Fruit fly (Drosophila melanogaster) whole organism, embryonic: Measurements from ENCODE around the gene RapGAP1.

ENCODE experiments used
- CG10959 ChIP-seq: fragments of 200-800 bp; sonication (Bioruptor generic); IDR thresholded peaks from 2 replicates; pipeline ENCODE4 v1.3.6; 2022; ENCODE audit warnings: missing biosample characterization, missing genetic modification characterization
- CG11398 ChIP-seq: fragments of 200-800 bp; sonication (Bioruptor generic); optimal IDR thresholded peaks from 2 replicates; lab custom pipeline; 2016; ENCODE audit warnings: missing biosample characterization, missing genetic modification characterization
- CG12219 ChIP-seq: fragments of 200-800 bp; sonication (Bioruptor generic); optimal IDR thresholded peaks from 3 replicates; lab custom pipeline; 2018; ENCODE audit warnings: missing biosample characterization, mild to moderate bottlenecking, missing genetic modification characterization
- CG12236 ChIP-seq: fragments of 200-800 bp; sonication (Bioruptor generic); optimal IDR thresholded peaks from 2 replicates; lab custom pipeline; 2016; ENCODE audit warnings: missing biosample characterization, missing genetic modification characterization
- CG13123 ChIP-seq: fragments of 200-800 bp; sonication (Bioruptor generic); optimal IDR thresholded peaks from 2 replicates; lab custom pipeline; 2016; ENCODE audit warnings: missing biosample characterization, missing genetic modification characterization
- CG13424 ChIP-seq: fragments of 200-800 bp; sonication (Bioruptor generic); optimal IDR thresholded peaks from 2 replicates; lab custom pipeline; 2019; ENCODE audit warnings: missing biosample characterization, mild to moderate bottlenecking, missing genetic modification characterization, moderate library complexity
- CG14050 ChIP-seq: fragments of 200-800 bp; sonication (Bioruptor generic); IDR thresholded peaks from 3 replicates; pipeline ENCODE4 v1.3.6; 2022; ENCODE audit warnings: missing biosample characterization, missing genetic modification characterization
- CG17328 ChIP-seq: fragments of 200-800 bp; sonication (Bioruptor generic); IDR thresholded peaks from 2 replicates; pipeline ENCODE4 v1.3.6; 2022; ENCODE audit warnings: missing biosample characterization, missing genetic modification characterization
- CG17568 ChIP-seq: fragments of 200-800 bp; sonication (Bioruptor generic); optimal IDR thresholded peaks from 2 replicates; lab custom pipeline; 2018; ENCODE audit warnings: missing biosample characterization, mild to moderate bottlenecking, missing genetic modification characterization, moderate library complexity
- CG18011 ChIP-seq: fragments of 200-800 bp; sonication (Bioruptor generic); optimal IDR thresholded peaks from 2 replicates; lab custom pipeline; 2017; ENCODE audit warnings: missing biosample characterization, missing genetic modification characterization, mild to moderate bottlenecking, moderate library complexity, missing genotype
- CG2678 ChIP-seq: fragments of 200-800 bp; sonication (Bioruptor generic); optimal IDR thresholded peaks from 3 replicates; lab custom pipeline; 2019; ENCODE audit warnings: missing biosample characterization, mild to moderate bottlenecking, missing genetic modification characterization, moderate library complexity
- CG2875 ChIP-seq: fragments of 200-800 bp; sonication (Bioruptor generic); optimal IDR thresholded peaks from 2 replicates; lab custom pipeline; 2017; ENCODE audit warnings: missing biosample characterization, mild to moderate bottlenecking, missing genetic modification characterization, missing genetic modification reagents
- CG30403 ChIP-seq: fragments of 200-800 bp; sonication (Bioruptor generic); optimal IDR thresholded peaks from 3 replicates; lab custom pipeline; 2016; ENCODE audit warnings: missing biosample characterization, missing genetic modification characterization
- CG31441 ChIP-seq: fragments of 200-800 bp; sonication (Bioruptor generic); IDR thresholded peaks from 2 replicates; pipeline ENCODE4 v1.3.6; 2022; ENCODE audit warnings: missing biosample characterization, missing genetic modification characterization
- CG33213 ChIP-seq: fragments of 200-800 bp; sonication (Bioruptor generic); optimal IDR thresholded peaks from 3 replicates; lab custom pipeline; 2016; ENCODE audit warnings: missing biosample characterization, missing genetic modification characterization
- CG33557 ChIP-seq: fragments of 200-800 bp; sonication (Bioruptor generic); optimal IDR thresholded peaks from 2 replicates; lab custom pipeline; 2019; ENCODE audit warnings: missing biosample characterization, mild to moderate bottlenecking, missing genetic modification characterization, moderate library complexity
- CG5180 ChIP-seq: fragments of 200-800 bp; sonication (Bioruptor generic); optimal IDR thresholded peaks from 3 replicates; lab custom pipeline; 2017; ENCODE audit warnings: missing biosample characterization, missing genetic modification characterization, mild to moderate bottlenecking, moderate library complexity, missing genetic modification reagents
- CG5953 ChIP-seq: fragments of 200-800 bp; sonication (Bioruptor generic); IDR thresholded peaks from 2 replicates; pipeline ENCODE4 v1.3.6; 2022; ENCODE audit warnings: missing biosample characterization, missing genetic modification characterization
- CG6272 ChIP-seq: fragments of 200-800 bp; sonication (Bioruptor generic); IDR thresholded peaks from 2 replicates; pipeline ENCODE4 v1.3.6; 2022; ENCODE audit warnings: missing biosample characterization, missing genetic modification characterization
- CG7928 ChIP-seq: fragments of 200-800 bp; sonication (Bioruptor generic); optimal IDR thresholded peaks from 2 replicates; lab custom pipeline; 2017; ENCODE audit warnings: missing biosample characterization, mild to moderate bottlenecking, missing genetic modification characterization
- CG8478 ChIP-seq: fragments of >200 bp; optimal IDR thresholded peaks from 2 replicates; lab custom pipeline; 2018
- CG9609 ChIP-seq: fragments of 200-800 bp; sonication (Bioruptor generic); optimal IDR thresholded peaks from 3 replicates; lab custom pipeline; 2016; ENCODE audit warnings: missing biosample characterization, missing genetic modification characterization
- CG9817 ChIP-seq: fragments of 200-800 bp; sonication (Bioruptor generic); optimal IDR thresholded peaks from 2 replicates; lab custom pipeline; 2018; ENCODE audit warnings: missing biosample characterization, mild to moderate bottlenecking, missing genetic modification characterization, moderate library complexity
- CTCF ChIP-seq: fragments of 200-800 bp; sonication (Bioruptor generic); optimal IDR thresholded peaks from 2 replicates; lab custom pipeline; 2017; ENCODE audit warnings: missing biosample characterization, mild to moderate bottlenecking, missing genetic modification characterization, moderate library complexity
- Dad ChIP-seq: fragments of 200-800 bp; sonication (Bioruptor generic); optimal IDR thresholded peaks from 3 replicates; lab custom pipeline; 2016; ENCODE audit warnings: missing biosample characterization, missing genetic modification characterization
- Dbx ChIP-seq: fragments of 200-800 bp; sonication (Bioruptor generic); IDR thresholded peaks from 3 replicates; pipeline ENCODE4 v1.3.6; 2022; ENCODE audit warnings: missing biosample characterization, missing genetic modification characterization
- Dip3 ChIP-seq: fragments of 200-800 bp; sonication (Bioruptor generic); optimal IDR thresholded peaks from 3 replicates; lab custom pipeline; 2016; ENCODE audit warnings: missing biosample characterization, missing genetic modification characterization
- Dll ChIP-seq: fragments of 200-800 bp; sonication (Bioruptor generic); IDR thresholded peaks from 4 replicates; pipeline ENCODE4 v1.3.6; 2022; ENCODE audit warnings: missing biosample characterization, missing genetic modification characterization; ENCODE audit not compliant: partially characterized antibody
- Doc2 ChIP-seq: fragments of 200-800 bp; sonication (Bioruptor generic); IDR thresholded peaks from 2 replicates; pipeline ENCODE4 v1.3.6; 2022; ENCODE audit warnings: missing biosample characterization, missing genetic modification characterization
- Doc3 ChIP-seq: fragments of 200-800 bp; sonication (Bioruptor generic); IDR thresholded peaks from 3 replicates; pipeline ENCODE4 v1.3.6; 2022; ENCODE audit warnings: missing biosample characterization, missing genetic modification characterization; ENCODE audit not compliant: partially characterized antibody
- H15 ChIP-seq: fragments of 200-800 bp; sonication (Bioruptor generic); IDR thresholded peaks from 3 replicates; pipeline ENCODE4 v1.3.6; 2022; ENCODE audit warnings: missing biosample characterization, missing genetic modification characterization
- HmgD ChIP-seq: fragments of 200-800 bp; sonication (Bioruptor generic); optimal IDR thresholded peaks from 3 replicates; lab custom pipeline; 2016; ENCODE audit warnings: missing biosample characterization, missing genetic modification characterization
- Mes4 ChIP-seq: fragments of 200-800 bp; sonication (Bioruptor generic); optimal IDR thresholded peaks from 2 replicates; lab custom pipeline; 2016; ENCODE audit warnings: missing biosample characterization, missing genetic modification characterization
- NC2α ChIP-seq: fragments of 200-800 bp; sonication (Bioruptor generic); optimal IDR thresholded peaks from 2 replicates; lab custom pipeline; 2016; ENCODE audit warnings: missing biosample characterization, missing genetic modification characterization
- NFAT ChIP-seq: fragments of 200-800 bp; sonication (Bioruptor generic); IDR thresholded peaks from 2 replicates; pipeline ENCODE4 v1.3.6; 2022; ENCODE audit warnings: missing biosample characterization, missing genetic modification characterization
- Nf-YA ChIP-seq: fragments of 200-800 bp; sonication (Bioruptor generic); IDR thresholded peaks from 2 replicates; pipeline ENCODE4 v1.3.6; 2022; ENCODE audit warnings: missing biosample characterization, missing genetic modification characterization
- Sox100B ChIP-seq: fragments of 200-800 bp; sonication (Bioruptor generic); optimal IDR thresholded peaks from 3 replicates; lab custom pipeline; 2018; ENCODE audit warnings: missing biosample characterization, mild to moderate bottlenecking, missing genetic modification characterization
- Xrp1 ChIP-seq: fragments of 200-800 bp; sonication (Bioruptor generic); IDR thresholded peaks from 2 replicates; pipeline ENCODE4 v1.3.6; 2022; ENCODE audit warnings: missing biosample characterization, missing genetic modification characterization
- amos ChIP-seq: fragments of 200-800 bp; sonication (Bioruptor generic); IDR thresholded peaks from 2 replicates; pipeline ENCODE4 v1.3.6; 2022; ENCODE audit warnings: missing biosample characterization, missing genetic modification characterization; ENCODE audit not compliant: partially characterized antibody
- br ChIP-seq: fragments of >200 bp; optimal IDR thresholded peaks from 2 replicates; lab custom pipeline; 2017
- cas ChIP-seq: fragments of 200-800 bp; sonication (Bioruptor generic); IDR thresholded peaks from 2 replicates; pipeline ENCODE4 v1.3.6; 2022; ENCODE audit warnings: missing biosample characterization, missing genetic modification characterization
- caup ChIP-seq: fragments of 200-800 bp; sonication (Bioruptor generic); optimal IDR thresholded peaks from 3 replicates; lab custom pipeline; 2017; ENCODE audit warnings: missing biosample characterization, mild to moderate bottlenecking, missing genetic modification characterization, moderate library complexity; ENCODE audit not compliant: severe bottlenecking
- chif ChIP-seq, 2 experiments: fragments of 200-800 bp; sonication (Bioruptor generic); optimal IDR thresholded peaks; 3 replicates each; lab custom pipeline; 2016; ENCODE audit warnings: missing biosample characterization in 2 of 2, missing genetic modification characterization in 2 of 2
- dimm ChIP-seq: fragments of 200-800 bp; sonication (Bioruptor generic); IDR thresholded peaks from 2 replicates; pipeline ENCODE4 v1.3.6; 2022; ENCODE audit warnings: missing biosample characterization, missing genetic modification characterization
- hkb ChIP-seq, 2 experiments: fragments of 200-800 bp in 1 of 2; fragments of >200 bp in 1 of 2; sonication (Bioruptor generic) in 1 of 2; IDR thresholded peaks in 1 of 2; optimal IDR thresholded peaks in 1 of 2; 2 replicates each; pipeline versions ENCODE4 v1.3.6 to Lab custom; 2017 to 2022; ENCODE audit warnings: missing biosample characterization in 1 of 2, missing genetic modification characterization in 1 of 2
- hth ChIP-seq: fragments of >200 bp; optimal IDR thresholded peaks from 2 replicates; lab custom pipeline; 2017; ENCODE audit warnings: inconsistent platforms
- lilli ChIP-seq: fragments of 200-800 bp; sonication (Bioruptor generic); optimal IDR thresholded peaks from 3 replicates; lab custom pipeline; 2016; ENCODE audit warnings: missing biosample characterization, missing genetic modification characterization
- nerfin-2 ChIP-seq: fragments of 200-800 bp; sonication (Bioruptor generic); IDR thresholded peaks from 2 replicates; pipeline ENCODE4 v1.3.6; 2022; ENCODE audit warnings: missing biosample characterization, missing genetic modification characterization; ENCODE audit not compliant: partially characterized antibody
- nom ChIP-seq: fragments of 200-800 bp; sonication (Bioruptor generic); optimal IDR thresholded peaks from 2 replicates; lab custom pipeline; 2017; ENCODE audit warnings: missing biosample characterization, missing genetic modification characterization, mild to moderate bottlenecking, moderate library complexity, missing genetic modification reagents
- pzg ChIP-seq: fragments of 200-800 bp; sonication (Bioruptor generic); optimal IDR thresholded peaks from 3 replicates; lab custom pipeline; 2018; ENCODE audit warnings: missing biosample characterization, mild to moderate bottlenecking, missing genetic modification characterization, moderate library complexity
- salm ChIP-seq: fragments of 200-800 bp; sonication (Bioruptor generic); optimal IDR thresholded peaks from 2 replicates; lab custom pipeline; 2018; ENCODE audit warnings: missing biosample characterization, mild to moderate bottlenecking, missing genetic modification characterization
- stc ChIP-seq: fragments of 200-800 bp; sonication (Bioruptor generic); IDR thresholded peaks from 2 replicates; pipeline ENCODE4 v1.3.6; 2022; ENCODE audit warnings: missing biosample characterization, missing genetic modification characterization
- tna ChIP-seq: fragments of 200-800 bp; sonication (Bioruptor generic); IDR thresholded peaks from 2 replicates; pipeline ENCODE4 v1.3.6; 2022; ENCODE audit warnings: missing biosample characterization, missing genetic modification characterization; ENCODE audit not compliant: partially characterized antibody

RapGAP1 gene

DNA sequence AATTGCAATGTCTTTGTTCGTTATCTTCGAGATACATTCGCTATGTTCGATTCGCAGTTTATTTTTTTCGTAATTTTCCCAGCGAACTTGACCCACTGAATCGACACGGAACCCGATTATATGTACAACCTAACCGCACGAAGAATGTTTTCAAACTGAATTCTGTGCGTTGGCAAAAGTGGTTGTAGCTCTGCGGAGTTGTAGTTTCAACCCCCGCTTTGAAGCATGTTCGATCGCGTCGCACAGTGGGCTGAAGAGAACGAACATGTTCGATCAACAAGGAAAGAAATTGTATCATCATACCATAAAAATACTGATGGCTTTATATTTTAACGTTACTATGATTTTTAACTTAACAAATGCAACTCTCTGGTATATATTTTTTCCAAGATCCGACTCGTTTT is 34.5 kb downstream of the RapGAP1 start (continued):
- TF ChIP-seq CTCF (GFP tag; lab: Kevin White, UChicago) (no peak), Dll (no peak), Dad (no peak), CG8478 (lab: Kevin White, UChicago) (no peak), br (no peak), nom (GFP tag; lab: Kevin White, UChicago) (no peak), CG5180 (GFP tag; lab: Kevin White, UChicago) (peak; percentile 99), nerfin-2 (GFP tag; lab: Robert Waterston, UW) (no peak), NC2α (GFP tag; lab: Kevin White, UChicago) (peak; percentile 13), CG14050 (no peak), Sox100B (GFP tag; lab: Kevin White, UChicago) (no peak), H15 (GFP tag; lab: Robert Waterston, UW) (no peak), CG17568 (GFP tag; lab: Kevin White, UChicago) (no peak), chif (GFP tag; optimal IDR thresholded peaks at IDR 0.05; lab: Kevin White, UChicago) (no peak), CG13123 (GFP tag; lab: Kevin White, UChicago) (no peak), CG30403 (no peak), Nf-YA (GFP tag; lab: Robert Waterston, UW) (no peak), salm (tag; lab: Kevin White, UChicago) (no peak), NFAT (GFP tag; lab: Robert Waterston, UW) (no peak), Dip3 (GFP tag; lab: Kevin White, UChicago) (no peak), hkb (optimal IDR thresholded peaks at IDR 0.05; lab: Kevin White, UChicago) (no peak), hkb (GFP tag; IDR thresholded peaks at IDR 0.05; lab: Robert Waterston, UW) (peak; percentile 57), amos (GFP tag; lab: Robert Waterston, UW) (no peak; the same call in 1 of the 2 replicates), Dbx (GFP tag; lab: Robert Waterston, UW) (peak; percentile 25; the same call in 1 of the 3 replicates), CG12219 (GFP tag; lab: Kevin White, UChicago) (no peak), stc (GFP tag; lab: Robert Waterston, UW) (no peak), CG2678 (tag; lab: Kevin White, UChicago) (peak; percentile 26), CG11398 (GFP tag; lab: Kevin White, UChicago) (peak; percentile 25), CG2875 (GFP tag; lab: Kevin White, UChicago) (no peak), CG31441 (peak; percentile 40; the same call in 1 of the 2 replicates), HmgD (GFP tag; lab: Kevin White, UChicago) (no peak), dimm (GFP tag; lab: Robert Waterston, UW) (no peak), Doc2 (GFP tag; lab: Robert Waterston, UW) (no peak), CG7928 (GFP tag; lab: Kevin White, UChicago) (no peak), CG6272 (GFP tag; lab: Robert Waterston, UW) (no peak), caup (GFP tag; lab: Kevin White, UChicago) (no peak), hth (no peak), CG9609 (no peak), Doc3 (GFP tag; lab: Robert Waterston, UW) (no peak), CG5953 (GFP tag; lab: Robert Waterston, UW) (no peak), cas (GFP tag; lab: Robert Waterston, UW) (no peak), CG33213 (GFP tag; lab: Kevin White, UChicago) (peak; percentile 17), CG10959 (GFP tag; lab: Robert Waterston, UW) (no peak), pzg (GFP tag; lab: Kevin White, UChicago) (no peak), Xrp1 (GFP tag; lab: Robert Waterston, UW) (peak; percentile 23; the same call in 1 of the 2 replicates), lilli (GFP tag; lab: Kevin White, UChicago) (no peak), CG9817 (tag; lab: Kevin White, UChicago) (no peak), CG12236 (GFP tag; lab: Kevin White, UChicago) (no peak), CG17328 (GFP tag; lab: Robert Waterston, UW) (no peak), tna (no peak), CG33557 (GFP tag; lab: Kevin White, UChicago) (no peak), Mes4 (no peak), CG13424 (tag; lab: Kevin White, UChicago) (no peak), CG18011 (GFP tag; lab: Kevin White, UChicago) (no peak)
